Fruit fly (Drosophila melanogaster): ENCODE measurements around the gene repo.

The repo gene

dm6 chr3R:18198518-18199118, 37.4 kb upstream of the repo start (continued):
- peak; percentile 60 for TF ChIP-seq kah (GFP tag; optimal IDR thresholded peaks at IDR 0.05)
- TF ChIP-seq Dfd (GFP tag; optimal IDR thresholded peaks at IDR 0.05), result no peak
- TF ChIP-seq gce (GFP tag; IDR thresholded peaks at IDR 0.05), result no peak
- no peak for TF ChIP-seq CG9215 (GFP tag; IDR thresholded peaks at IDR 0.05)
- TF ChIP-seq HLH3B (GFP tag; IDR thresholded peaks at IDR 0.05), result no peak
- TF ChIP-seq E2f2 (GFP tag; IDR thresholded peaks at IDR 0.05), result no peak
- peak; percentile 34 for TF ChIP-seq CG12942 (GFP tag; optimal IDR thresholded peaks at IDR 0.05)
- no peak for TF ChIP-seq Lpt (GFP tag; optimal IDR thresholded peaks at IDR 0.05)
- no peak for TF ChIP-seq stc (GFP tag; IDR thresholded peaks at IDR 0.05)
- TF ChIP-seq CG18619 (GFP tag; optimal IDR thresholded peaks at IDR 0.05), result peak; percentile 6
- TF ChIP-seq pfk (GFP tag; optimal IDR thresholded peaks at IDR 0.05), result peak; percentile 39
- peak; percentile 3 for TF ChIP-seq maf-S (GFP tag; optimal IDR thresholded peaks at IDR 0.05)
- TF ChIP-seq Ptx1 (GFP tag; IDR thresholded peaks at IDR 0.05), result no peak
- peak; percentile 77 for TF ChIP-seq CrebB (tag; optimal IDR thresholded peaks at IDR 0.05)
- TF ChIP-seq CG2202 (tag; optimal IDR thresholded peaks at IDR 0.05), result peak; percentile 61
- TF ChIP-seq HmgZ (tag; optimal IDR thresholded peaks at IDR 0.05), result no peak
- TF ChIP-seq CG2712 (tag; optimal IDR thresholded peaks at IDR 0.05), result no peak
- no peak for TF ChIP-seq CG1647 (GFP tag; optimal IDR thresholded peaks at IDR 0.05)
- peak; percentile 33 for TF ChIP-seq Meics (GFP tag; optimal IDR thresholded peaks at IDR 0.05)
- no peak for TF ChIP-seq CG7786 (GFP tag; optimal IDR thresholded peaks at IDR 0.05)
- no peak for TF ChIP-seq danr (GFP tag; IDR thresholded peaks at IDR 0.05)
- peak; percentile 57 for TF ChIP-seq CG15696 (tag; optimal IDR thresholded peaks at IDR 0.05)
- TF ChIP-seq Atf-2 (GFP tag; optimal IDR thresholded peaks at IDR 0.05), result peak; percentile 22
- TF ChIP-seq CG11247 (GFP tag; IDR thresholded peaks at IDR 0.05), result no peak
- peak; percentile 12 for TF ChIP-seq YL-1 (GFP tag; optimal IDR thresholded peaks at IDR 0.05)
- peak; percentile 56 for TF ChIP-seq grn (GFP tag; optimal IDR thresholded peaks at IDR 0.05)
- no peak for TF ChIP-seq CG11695 (GFP tag; IDR thresholded peaks at IDR 0.05)
- TF ChIP-seq Six4 (GFP tag; optimal IDR thresholded peaks at IDR 0.05), result no peak
- TF ChIP-seq Spps (tag; optimal IDR thresholded peaks at IDR 0.05), result peak; percentile 30
- no peak for TF ChIP-seq Ssrp (tag; optimal IDR thresholded peaks at IDR 0.05)
- no peak for TF ChIP-seq CG7271 (tag; optimal IDR thresholded peaks at IDR 0.05)
- TF ChIP-seq D (optimal IDR thresholded peaks at IDR 0.05), result peak; percentile 52
- peak; percentile 32 for TF ChIP-seq D (GFP tag; optimal IDR thresholded peaks at IDR 0.05)
- no peak for TF ChIP-seq lmd (GFP tag; IDR thresholded peaks at IDR 0.05)
- no peak for TF ChIP-seq Nf-YA (GFP tag; IDR thresholded peaks at IDR 0.05)
- TF ChIP-seq CG8290 (GFP tag; optimal IDR thresholded peaks at IDR 0.05), result no peak
- peak; percentile 52 to 69 for TF ChIP-seq CG8290 (tag; optimal IDR thresholded peaks at IDR 0.05)
- no peak for TF ChIP-seq CG8944 (GFP tag; optimal IDR thresholded peaks at IDR 0.05)
- TF ChIP-seq Bteb2 (GFP tag; optimal IDR thresholded peaks at IDR 0.05), result peak; percentile 1
- no peak for TF ChIP-seq tx (GFP tag; optimal IDR thresholded peaks at IDR 0.05)
- no peak for TF ChIP-seq bbx (GFP tag; IDR thresholded peaks at IDR 0.05; ENCODE audit: partially characterized antibody)
- peak; percentile 28 for TF ChIP-seq NfI (GFP tag; optimal IDR thresholded peaks at IDR 0.05)
- TF ChIP-seq HLH4C (GFP tag; IDR thresholded peaks at IDR 0.05; ENCODE audit: partially characterized antibody), result no peak
- TF ChIP-seq Rx (GFP tag; IDR thresholded peaks at IDR 0.05), result no peak
- no peak for TF ChIP-seq vfl (GFP tag; optimal IDR thresholded peaks at IDR 0.05)
- TF ChIP-seq CG6813 (GFP tag; optimal IDR thresholded peaks at IDR 0.05), result peak; percentile 58
- TF ChIP-seq Ravus (GFP tag; IDR thresholded peaks at IDR 0.05), result no peak
- no peak for TF ChIP-seq CG13894 (tag; optimal IDR thresholded peaks at IDR 0.05)
- TF ChIP-seq Hr39 (optimal IDR thresholded peaks at IDR 0.05), result no peak
- peak; percentile 25 for TF ChIP-seq CG15269 (tag; optimal IDR thresholded peaks at IDR 0.05)
- TF ChIP-seq az2 (GFP tag; optimal IDR thresholded peaks at IDR 0.05), result no peak
- no peak for TF ChIP-seq Antp (GFP tag; optimal IDR thresholded peaks at IDR 0.05)
